Fruit fly (Drosophila melanogaster): Measurements from ENCODE around the gene Rpn2.
A peak's percentile ranks its signal among the peaks of the same experiment; 100 is the strongest.

Gene Rpn2

DNA sequence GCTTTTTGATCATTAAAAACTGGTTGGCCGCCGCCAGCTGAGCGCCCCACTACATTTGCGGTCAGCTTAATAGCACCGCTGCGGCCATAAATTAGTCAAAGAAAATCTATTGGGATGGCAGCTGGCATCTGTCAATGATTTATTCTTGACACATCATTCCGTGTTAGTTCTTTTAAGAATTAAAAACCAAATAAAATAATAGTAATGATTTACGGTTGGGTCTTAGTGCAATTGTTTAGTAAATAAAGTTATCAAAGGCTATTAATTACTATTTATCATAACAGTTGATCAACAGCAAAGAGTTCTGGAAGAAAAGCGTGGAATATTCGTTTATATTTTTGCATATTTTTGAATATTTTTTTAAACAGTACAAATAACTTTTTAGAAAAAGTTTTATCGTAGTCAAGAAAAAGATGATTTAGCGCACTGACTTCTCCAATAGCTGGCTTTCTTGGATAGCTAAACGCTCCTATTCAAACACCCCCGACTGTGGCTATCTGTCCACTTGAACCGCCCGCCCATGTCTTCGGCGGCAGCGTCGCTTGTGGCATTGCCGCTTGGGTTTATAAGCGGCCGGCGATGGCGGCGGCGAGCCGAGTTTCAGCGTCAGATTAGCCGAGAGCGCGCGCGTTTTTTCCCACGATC lies 43.8 kb downstream of the Rpn2 start, which contains the start of gene CG14515:
TSS of gene CG14515 (plus strand) at position 590 of the 645 bp plus-strand sequence.
- TF ChIP-seq Dfd (GFP tag; optimal IDR thresholded peaks at IDR 0.05) (no peak), HLH106 (tag; optimal IDR thresholded peaks at IDR 0.05) (no peak), tai (GFP tag; optimal IDR thresholded peaks at IDR 0.05) (no peak), Rel (GFP tag; optimal IDR thresholded peaks at IDR 0.05) (no peak), Rel (tag; optimal IDR thresholded peaks at IDR 0.05) (no peak), Abd-B (GFP tag; optimal IDR thresholded peaks at IDR 0.05) (no peak), Dif (GFP tag; optimal IDR thresholded peaks at IDR 0.05; ENCODE audit: partially characterized antibody) (no peak), dl (GFP tag; optimal IDR thresholded peaks at IDR 0.05; ENCODE audit: insufficient read depth in 1 of 2, partially characterized antibody in 2 of 2) (no peak), dmrt93B (GFP tag; optimal IDR thresholded peaks at IDR 0.05) (no peak), CrebA (GFP tag; optimal IDR thresholded peaks at IDR 0.05; ENCODE audit: borderline replicate concordance) (no peak), Vsx2 (GFP tag; optimal IDR thresholded peaks at IDR 0.05; ENCODE audit: partially characterized antibody) (no peak), Mio (GFP tag; optimal IDR thresholded peaks at IDR 0.05) (no peak), N (GFP tag; optimal IDR thresholded peaks at IDR 0.05) (no peak), psq (GFP tag; optimal IDR thresholded peaks at IDR 0.05) (no peak), rgr (GFP tag; optimal IDR thresholded peaks at IDR 0.05) (no peak)

DNA sequence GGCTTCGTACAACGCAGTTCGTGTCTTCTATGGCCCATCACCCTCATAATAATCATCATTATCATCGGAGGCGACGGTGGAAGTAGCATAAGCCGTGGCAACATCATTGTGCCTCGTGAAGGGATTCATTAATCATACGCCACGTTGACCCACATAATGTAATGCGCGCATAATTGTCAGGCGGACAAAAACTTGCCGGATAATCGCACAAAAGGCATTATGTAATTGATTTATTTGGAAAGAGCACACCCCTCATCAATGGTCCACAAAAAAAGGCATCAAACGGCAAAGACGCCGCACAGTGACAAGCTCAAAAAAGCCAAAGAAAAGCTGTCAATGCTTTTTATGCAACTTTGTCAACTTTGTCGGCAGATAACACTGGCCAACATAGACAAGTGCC lies 45.0 kb downstream of the Rpn2 start:
- TF ChIP-seq rgr (GFP tag; optimal IDR thresholded peaks at IDR 0.05): no peak
- TF ChIP-seq Vsx2 (GFP tag; optimal IDR thresholded peaks at IDR 0.05; ENCODE audit: partially characterized antibody): no peak
- TF ChIP-seq Dfd (GFP tag; optimal IDR thresholded peaks at IDR 0.05): no peak
- TF ChIP-seq foxo (GFP tag; optimal IDR thresholded peaks at IDR 0.05): no peak
- no peak for TF ChIP-seq pan (optimal IDR thresholded peaks at IDR 0.05)
- TF ChIP-seq psq (GFP tag; optimal IDR thresholded peaks at IDR 0.05): no peak
- TF ChIP-seq Hnf4 (GFP tag; optimal IDR thresholded peaks at IDR 0.05): no peak
- TF ChIP-seq CrebA (GFP tag; optimal IDR thresholded peaks at IDR 0.05; ENCODE audit: borderline replicate concordance): no peak

DNA sequence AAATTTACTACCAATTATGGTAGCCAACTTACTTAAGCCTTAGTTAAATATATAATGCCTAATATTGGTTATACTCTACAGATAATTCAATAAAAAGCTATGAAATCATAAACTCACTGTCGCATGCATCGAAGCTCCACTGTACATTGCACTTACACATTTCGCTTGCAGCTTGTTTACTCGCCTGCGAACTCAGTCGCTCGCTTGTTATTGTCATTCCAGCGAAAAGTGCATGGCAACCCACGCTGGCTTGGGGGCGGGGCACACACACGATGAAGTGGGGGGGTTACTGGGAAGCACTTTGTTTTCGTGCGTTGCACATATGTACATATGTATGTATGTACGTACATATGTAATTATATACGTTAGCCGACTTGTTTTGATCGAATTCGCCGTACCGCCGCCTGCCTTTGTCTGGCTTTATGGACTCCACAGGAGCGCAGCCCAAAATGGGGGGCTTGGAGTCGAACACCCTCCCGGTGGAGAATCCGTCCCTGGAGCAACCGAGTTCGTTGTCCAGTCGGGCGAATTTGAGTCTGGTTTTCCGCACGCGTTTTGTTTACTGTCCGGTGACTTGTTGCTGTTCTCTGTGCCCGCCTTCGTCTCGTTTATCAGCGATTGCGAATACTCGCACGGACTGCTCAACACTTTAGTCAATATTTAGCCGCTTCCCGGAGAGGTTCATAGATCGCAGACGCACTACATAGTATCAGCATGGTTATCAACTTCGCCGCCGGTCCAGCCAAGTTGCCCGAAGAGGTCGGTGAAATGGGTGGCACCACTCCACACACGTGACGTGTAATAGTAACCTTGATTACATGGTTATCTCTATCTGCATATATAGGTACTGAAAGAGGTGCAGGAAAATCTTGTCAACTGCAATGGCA lies 46.7 kb downstream of the Rpn2 start, which contains the start of gene CG11899:
TSS of gene CG11899 (plus strand) at position 648 of the 887 bp plus-strand sequence.
- TF ChIP-seq lola (GFP tag; optimal IDR thresholded peaks at IDR 0.05) (no peak), brk (GFP tag; optimal IDR thresholded peaks at IDR 0.05) (no peak), Vsx2 (GFP tag; optimal IDR thresholded peaks at IDR 0.05; ENCODE audit: partially characterized antibody) (peak; percentile 94), Hr78 (GFP tag; optimal IDR thresholded peaks at IDR 0.05) (no peak), psq (GFP tag; optimal IDR thresholded peaks at IDR 0.05) (peak; percentile 96), tai (GFP tag; optimal IDR thresholded peaks at IDR 0.05) (peak; percentile 93), dsf (GFP tag; optimal IDR thresholded peaks at IDR 0.05; ENCODE audit: borderline replicate concordance) (no peak), woc (GFP tag; optimal IDR thresholded peaks at IDR 0.05) (peak; percentile 97), ey (GFP tag; optimal IDR thresholded peaks at IDR 0.05) (peak; percentile 87), CG32264 (GFP tag; optimal IDR thresholded peaks at IDR 0.05) (peak; percentile 82), jim (GFP tag; optimal IDR thresholded peaks at IDR 0.05) (peak; percentile 69), dmrt93B (GFP tag; optimal IDR thresholded peaks at IDR 0.05) (peak; percentile 61), Myc (optimal IDR thresholded peaks at IDR 0.05) (no peak), sage (GFP tag; optimal IDR thresholded peaks at IDR 0.05) (peak; percentile 90), N (GFP tag; optimal IDR thresholded peaks at IDR 0.05) (no peak), rgr (GFP tag; optimal IDR thresholded peaks at IDR 0.05) (peak; percentile 82), OdsH (GFP tag; optimal IDR thresholded peaks at IDR 0.05) (peak; percentile 86), Hnf4 (GFP tag; optimal IDR thresholded peaks at IDR 0.05) (peak; percentile 92), dl (GFP tag; optimal IDR thresholded peaks at IDR 0.05; ENCODE audit: insufficient read depth in 1 of 2, partially characterized antibody in 2 of 2) (peak; percentile 15 to 47), foxo (GFP tag; optimal IDR thresholded peaks at IDR 0.05) (peak; percentile 31 to 97), CG9705 (GFP tag; optimal IDR thresholded peaks at IDR 0.05) (peak; percentile 78), sv (GFP tag; optimal IDR thresholded peaks at IDR 0.05) (no peak), GATAd (GFP tag; optimal IDR thresholded peaks at IDR 0.05) (peak; percentile 43), Dfd (GFP tag; optimal IDR thresholded peaks at IDR 0.05) (no peak), Rel (GFP tag; optimal IDR thresholded peaks at IDR 0.05) (peak; percentile 85), Rel (tag; optimal IDR thresholded peaks at IDR 0.05) (peak; percentile 86), h (GFP tag; optimal IDR thresholded peaks at IDR 0.05) (peak; percentile 98), Sp1 (GFP tag; optimal IDR thresholded peaks at IDR 0.05) (peak; percentile 69), usp (GFP tag; optimal IDR thresholded peaks at IDR 0.05) (no peak), CrebA (GFP tag; optimal IDR thresholded peaks at IDR 0.05; ENCODE audit: borderline replicate concordance) (no peak), pan (optimal IDR thresholded peaks at IDR 0.05) (no peak), br (GFP tag; optimal IDR thresholded peaks at IDR 0.05) (peak; percentile 94), Hr83 (GFP tag; optimal IDR thresholded peaks at IDR 0.05; ENCODE audit: poor library complexity, severe bottlenecking) (peak; percentile 94), Abd-B (GFP tag; optimal IDR thresholded peaks at IDR 0.05) (no peak), Dif (GFP tag; optimal IDR thresholded peaks at IDR 0.05; ENCODE audit: partially characterized antibody) (peak; percentile 86), Jra (GFP tag; optimal IDR thresholded peaks at IDR 0.05) (peak; percentile 89), HLH106 (tag; optimal IDR thresholded peaks at IDR 0.05) (peak; percentile 82), fru (GFP tag; optimal IDR thresholded peaks at IDR 0.05) (peak; percentile 91), Mio (GFP tag; optimal IDR thresholded peaks at IDR 0.05) (no peak)

All from whole organism, wandering third instar larva.